Worm (Caenorhabditis elegans) whole organism, L1 larva: Measurements from ENCODE around the gene F09B12.3.
A peak's percentile ranks its signal among the peaks of the same experiment; 100 is the strongest.

Experiments
- C04F5.9 ChIP-seq: sonication (generic microtip); optimal IDR thresholded peaks from 2 replicates; lab custom pipeline; 2016; ENCODE audit warnings: missing genetic modification characterization, missing compliant biosample characterization
- C34B4.2 ChIP-seq: sonication (generic microtip); optimal IDR thresholded peaks from 2 replicates; lab custom pipeline; 2017; ENCODE audit warnings: mild to moderate bottlenecking, missing genetic modification characterization, missing compliant biosample characterization
- F16B12.6 ChIP-seq: fragments of 150-350 bp; optimal IDR thresholded peaks from 2 replicates; lab custom pipeline; 2014; ENCODE audit warnings: missing biosample characterization, missing genetic modification characterization
- alr-1 ChIP-seq: fragments of 200-800 bp; sonication (Bioruptor generic); optimal IDR thresholded peaks from 2 replicates; lab custom pipeline; 2018; ENCODE audit warnings: borderline replicate concordance, mild to moderate bottlenecking, missing genetic modification characterization, missing compliant biosample characterization
- aly-2 ChIP-seq: fragments of 150-350 bp; optimal IDR thresholded peaks from 2 replicates; lab custom pipeline; 2014; ENCODE audit warnings: missing biosample characterization, missing genetic modification characterization
- ama-1 ChIP-seq: fragments of 150-350 bp; optimal IDR thresholded peaks from 2 replicates; lab custom pipeline; 2014
- blmp-1 ChIP-seq: fragments of 150-350 bp; optimal IDR thresholded peaks from 2 replicates; lab custom pipeline; 2014; ENCODE audit warnings: missing biosample characterization, missing genetic modification characterization
- ceh-63 ChIP-seq: fragments of 200-800 bp; sonication (Bioruptor generic); optimal IDR thresholded peaks from 2 replicates; lab custom pipeline; 2018; ENCODE audit warnings: mild to moderate bottlenecking, missing genetic modification characterization, missing compliant biosample characterization
- ceh-8 ChIP-seq: fragments of 200-800 bp; sonication (Bioruptor generic); optimal IDR thresholded peaks from 2 replicates; lab custom pipeline; 2018; ENCODE audit warnings: mild to moderate bottlenecking, missing genetic modification characterization, moderate library complexity, missing compliant biosample characterization
- ceh-82 ChIP-seq, 3 experiments: fragments of 150-350 bp in 1 of 3; sonication (generic microtip) in 2 of 3; optimal IDR thresholded peaks; 2 replicates each; lab custom pipeline; 2014 to 2017; ENCODE audit warnings: missing biosample characterization in 3 of 3, missing genetic modification characterization in 3 of 3
- ceh-88 ChIP-seq: fragments of 200-800 bp; sonication (Bioruptor generic); IDR thresholded peaks from 2 replicates; pipeline ENCODE4 v1.3.6; 2022; ENCODE audit warnings: missing genetic modification characterization, missing compliant biosample characterization
- ceh-90 ChIP-seq: sonication (generic microtip); optimal IDR thresholded peaks from 2 replicates; lab custom pipeline; 2016; ENCODE audit warnings: missing genetic modification characterization, missing compliant biosample characterization
- dsc-1 ChIP-seq: sonication (generic microtip); optimal IDR thresholded peaks from 2 replicates; lab custom pipeline; 2016; ENCODE audit warnings: mild to moderate bottlenecking, missing genetic modification characterization, missing compliant biosample characterization
- efl-1 ChIP-seq, 4 experiments: fragments of 150-350 bp; optimal IDR thresholded peaks in 3 of 4; peaks in 1 of 4; 1 replicate in 1 of 4; 2 replicates in 3 of 4; lab custom pipeline; 2014; ENCODE audit warnings: missing biosample characterization in 2 of 4, missing genetic modification characterization in 2 of 4, missing genetic modification reagents in 2 of 4
- egl-27 ChIP-seq, 2 experiments: fragments of 150-350 bp in 1 of 2; sonication (generic microtip); optimal IDR thresholded peaks; 3 replicates each; lab custom pipeline; 2017 to 2018; ENCODE audit warnings: missing biosample characterization in 2 of 2, missing genetic modification characterization in 2 of 2, missing genetic modification reagents in 2 of 2
- elt-2 ChIP-seq: sonication (generic microtip); optimal IDR thresholded peaks from 2 replicates; lab custom pipeline; 2016; ENCODE audit warnings: missing genetic modification characterization, mild to moderate bottlenecking, inconsistent platforms, missing compliant biosample characterization, missing genetic modification reagents
- ets-5 ChIP-seq: fragments of 200-800 bp; sonication (Bioruptor generic); IDR thresholded peaks from 2 replicates; pipeline ENCODE4 v1.3.6; 2022; ENCODE audit warnings: missing genetic modification characterization, missing compliant biosample characterization
- fkh-4 ChIP-seq: sonication (generic microtip); optimal IDR thresholded peaks from 2 replicates; lab custom pipeline; 2016; ENCODE audit warnings: missing compliant biosample characterization, missing genetic modification characterization, borderline replicate concordance
- fos-1 ChIP-seq: fragments of 150-350 bp; optimal IDR thresholded peaks from 2 replicates; lab custom pipeline; 2014; ENCODE audit warnings: missing biosample characterization, missing genetic modification characterization
- hlh-17 ChIP-seq: fragments of 200-800 bp; sonication (Bioruptor generic); optimal IDR thresholded peaks from 2 replicates; lab custom pipeline; 2018; ENCODE audit warnings: missing genetic modification characterization, mild to moderate bottlenecking, missing compliant biosample characterization, moderate library complexity, borderline replicate concordance
- hlh-4 ChIP-seq: sonication (generic microtip); optimal IDR thresholded peaks from 2 replicates; lab custom pipeline; 2016; ENCODE audit warnings: mild to moderate bottlenecking, missing genetic modification characterization, missing compliant biosample characterization
- hpl-2 ChIP-seq: fragments of 150-350 bp; optimal IDR thresholded peaks from 2 replicates; lab custom pipeline; 2014; ENCODE audit warnings: missing biosample characterization, missing genetic modification reagents, missing genetic modification characterization
- isw-1 ChIP-seq: fragments of 200-800 bp; sonication (Bioruptor generic); IDR thresholded peaks from 2 replicates; pipeline ENCODE4 v1.3.6; 2022; ENCODE audit warnings: missing genetic modification characterization, missing compliant biosample characterization
- lin-13 ChIP-seq: fragments of 150-350 bp; optimal IDR thresholded peaks from 2 replicates; lab custom pipeline; 2014; ENCODE audit warnings: missing biosample characterization, missing genetic modification reagents, missing genetic modification characterization
- lin-14 ChIP-seq: fragments of 200-800 bp; sonication (Bioruptor generic); optimal IDR thresholded peaks from 2 replicates; lab custom pipeline; 2018; ENCODE audit warnings: mild to moderate bottlenecking, missing genetic modification characterization, moderate library complexity, missing compliant biosample characterization
- lin-39 ChIP-seq: fragments of 150-350 bp; optimal IDR thresholded peaks from 2 replicates; lab custom pipeline; 2014; ENCODE audit warnings: missing biosample characterization, missing genetic modification reagents, missing genetic modification characterization
- lsy-2 ChIP-seq, 2 experiments: fragments of 150-350 bp; optimal IDR thresholded peaks; 2 replicates each; lab custom pipeline; 2014; ENCODE audit warnings: missing biosample characterization in 2 of 2, missing genetic modification characterization in 2 of 2
- mab-9 ChIP-seq: fragments of 200-800 bp; sonication (Bioruptor generic); IDR thresholded peaks from 2 replicates; pipeline ENCODE4 v1.3.6; 2022; ENCODE audit warnings: missing genetic modification reagents, missing genetic modification characterization, missing compliant biosample characterization
- mef-2 ChIP-seq: fragments of 150-350 bp; optimal IDR thresholded peaks from 2 replicates; lab custom pipeline; 2014; ENCODE audit warnings: missing biosample characterization, missing genetic modification characterization
- nhr-11 ChIP-seq: fragments of 150-350 bp; optimal IDR thresholded peaks from 2 replicates; lab custom pipeline; 2014; ENCODE audit warnings: missing biosample characterization, missing genetic modification characterization
- nhr-12 ChIP-seq: sonication (generic microtip); optimal IDR thresholded peaks from 2 replicates; lab custom pipeline; 2017; ENCODE audit warnings: missing biosample characterization, missing genetic modification characterization
- nhr-20 ChIP-seq: sonication (generic microtip); optimal IDR thresholded peaks from 2 replicates; lab custom pipeline; 2016; ENCODE audit warnings: mild to moderate bottlenecking, missing genetic modification characterization, missing compliant biosample characterization
- nhr-237 ChIP-seq: fragments of 150-350 bp; optimal IDR thresholded peaks from 2 replicates; lab custom pipeline; 2014; ENCODE audit warnings: missing biosample characterization, missing genetic modification characterization
- nhr-28 ChIP-seq: fragments of 150-350 bp; optimal IDR thresholded peaks from 2 replicates; lab custom pipeline; 2014; ENCODE audit warnings: missing biosample characterization, missing genetic modification characterization
- nhr-47 ChIP-seq: sonication (generic microtip); optimal IDR thresholded peaks from 2 replicates; lab custom pipeline; 2016; ENCODE audit warnings: mild to moderate bottlenecking, missing genetic modification characterization, moderate library complexity, missing compliant biosample characterization
- nhr-77 ChIP-seq: fragments of 150-350 bp; optimal IDR thresholded peaks from 2 replicates; lab custom pipeline; 2014; ENCODE audit warnings: missing biosample characterization, missing genetic modification characterization
- nhr-85 ChIP-seq: sonication (generic microtip); peaks from one replicate; lab custom pipeline; 2016; ENCODE audit warnings: missing genetic modification characterization, inconsistent platforms, missing compliant biosample characterization
- pag-3 ChIP-seq: sonication (generic microtip); optimal IDR thresholded peaks from 2 replicates; lab custom pipeline; 2017; ENCODE audit warnings: missing genetic modification characterization, mild to moderate bottlenecking, missing compliant biosample characterization, antibody characterized with exemption, borderline replicate concordance; ENCODE audit not compliant: insufficient read depth
- pax-3 ChIP-seq: fragments of 200-800 bp; sonication (Bioruptor generic); optimal IDR thresholded peaks from 2 replicates; lab custom pipeline; 2018; ENCODE audit warnings: mild to moderate bottlenecking, missing genetic modification characterization, moderate library complexity, missing compliant biosample characterization
- rnt-1 ChIP-seq: sonication (generic microtip); optimal IDR thresholded peaks from 2 replicates; lab custom pipeline; 2016; ENCODE audit warnings: mild to moderate bottlenecking, missing genetic modification characterization, moderate library complexity, missing compliant biosample characterization
- skn-1 ChIP-seq: fragments of 150-350 bp; optimal IDR thresholded peaks from 2 replicates; lab custom pipeline; 2014; ENCODE audit warnings: missing biosample characterization, missing genetic modification characterization
- snpc-4 ChIP-seq: fragments of 150-350 bp; optimal IDR thresholded peaks from 2 replicates; lab custom pipeline; 2014; ENCODE audit warnings: missing biosample characterization, missing genetic modification characterization
- snu-23 ChIP-seq: sonication (generic microtip); optimal IDR thresholded peaks from 2 replicates; lab custom pipeline; 2016; ENCODE audit warnings: missing genetic modification characterization, missing compliant biosample characterization
- sox-4 ChIP-seq: sonication (generic microtip); optimal IDR thresholded peaks from 2 replicates; lab custom pipeline; 2016; ENCODE audit warnings: missing genetic modification characterization, missing compliant biosample characterization
- sptf-1 ChIP-seq: fragments of 150-350 bp; optimal IDR thresholded peaks from 2 replicates; lab custom pipeline; 2014; ENCODE audit warnings: missing biosample characterization, missing genetic modification characterization
- tbx-2 ChIP-seq: sonication (generic microtip); optimal IDR thresholded peaks from 2 replicates; lab custom pipeline; 2016; ENCODE audit warnings: missing genetic modification characterization, missing compliant biosample characterization
- tlp-1 ChIP-seq: fragments of 150-350 bp; optimal IDR thresholded peaks from 2 replicates; lab custom pipeline; 2014; ENCODE audit warnings: missing biosample characterization, missing genetic modification characterization
- unc-130 ChIP-seq: fragments of 150-350 bp; optimal IDR thresholded peaks from 2 replicates; lab custom pipeline; 2017; ENCODE audit warnings: missing biosample characterization, missing genetic modification characterization, inconsistent platforms
- unc-62 ChIP-seq: fragments of 150-350 bp; optimal IDR thresholded peaks from 2 replicates; lab custom pipeline; 2014; ENCODE audit warnings: missing biosample characterization, missing genetic modification reagents, missing genetic modification characterization
- unc-86 ChIP-seq: sonication (generic microtip); optimal IDR thresholded peaks from 2 replicates; lab custom pipeline; 2016; ENCODE audit warnings: missing genetic modification characterization, missing compliant biosample characterization
- unc-98 ChIP-seq: fragments of 200-800 bp; sonication (Bioruptor generic); IDR thresholded peaks from 2 replicates; pipeline ENCODE4 v1.3.6; 2022; ENCODE audit warnings: missing genetic modification characterization, missing compliant biosample characterization
- xbp-1 ChIP-seq: sonication (generic microtip); optimal IDR thresholded peaks from 2 replicates; lab custom pipeline; 2016; ENCODE audit warnings: missing genetic modification characterization, missing compliant biosample characterization
- ztf-4 ChIP-seq: fragments of 150-350 bp; optimal IDR thresholded peaks from 2 replicates; lab custom pipeline; 2014; ENCODE audit warnings: missing biosample characterization, missing genetic modification characterization

Gene F09B12.3

DNA sequence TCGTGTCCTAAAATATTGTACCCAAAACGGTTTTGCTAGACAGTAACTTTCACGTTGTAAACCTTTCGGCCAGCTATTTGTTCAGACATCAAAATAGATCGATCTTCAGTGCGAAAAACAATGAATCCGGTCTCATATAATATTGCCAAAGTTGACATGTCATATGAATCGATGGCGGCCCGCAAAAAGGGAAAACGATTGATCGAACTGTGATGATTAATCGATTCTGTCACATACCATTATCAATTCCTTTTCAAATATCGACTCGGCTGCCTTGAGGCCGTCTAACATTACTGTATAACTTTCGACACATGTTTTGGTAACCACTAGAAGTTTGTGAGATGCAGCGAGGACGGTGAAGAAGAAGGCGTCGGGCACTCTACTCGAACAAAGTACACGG is 24.9 kb downstream of the F09B12.3 start (continued):
- TF ChIP-seq nhr-237 (tag; lab: Kevin White, UChicago) (no peak), pax-3 (tag; lab: Kevin White, UChicago) (no peak), unc-130 (tag; lab: Kevin White, UChicago) (peak; percentile 28), C34B4.2 (tag; lab: Kevin White, UChicago) (no peak), elt-2 (tag; lab: Kevin White, UChicago) (no peak), sptf-1 (tag; lab: Kevin White, UChicago) (no peak), efl-1 (optimal IDR thresholded peaks at IDR 0.05; lab: Kevin White, UChicago) (no peak), efl-1 (GFP tag; optimal IDR thresholded peaks at IDR 0.05 in 1 of 2; lab: Kevin White, UChicago) (peak in 1 of 2 experiments; percentile 58), nhr-12 (no peak), lin-13 (GFP tag; lab: Kevin White, UChicago) (no peak), blmp-1 (tag; lab: Kevin White, UChicago) (peak; percentile 94), ceh-8 (no peak), ets-5 (GFP tag; lab: Robert Waterston, UW) (no peak), nhr-20 (tag; lab: Kevin White, UChicago) (peak; percentile 81), hlh-4 (tag; lab: Kevin White, UChicago) (no peak), hpl-2 (GFP tag; lab: Kevin White, UChicago) (no peak), hlh-17 (GFP tag; lab: Kevin White, UChicago) (no peak), ceh-82 (tag; optimal IDR thresholded peaks at IDR 0.05; lab: Kevin White, UChicago) (no peak), snu-23 (GFP tag; lab: Kevin White, UChicago) (peak; percentile 67), nhr-11 (tag; lab: Kevin White, UChicago) (no peak), mab-9 (no peak), nhr-28 (tag; lab: Kevin White, UChicago) (no peak), unc-98 (GFP tag; lab: Robert Waterston, UW) (no peak), lin-39 (no peak), nhr-47 (no peak), skn-1 (tag; lab: Kevin White, UChicago) (no peak), ceh-63 (GFP tag; lab: Kevin White, UChicago) (no peak), ceh-90 (tag; lab: Kevin White, UChicago) (no peak), tlp-1 (tag; lab: Kevin White, UChicago) (no peak), ceh-88 (GFP tag; lab: Robert Waterston, UW) (no peak), fkh-4 (tag; lab: Kevin White, UChicago) (no peak), C04F5.9 (no peak), nhr-85 (tag; lab: Kevin White, UChicago) (peak; percentile 96), dsc-1 (no peak), ama-1 (lab: Kevin White, UChicago) (no peak), unc-62 (GFP tag; lab: Kevin White, UChicago) (no peak), ztf-4 (tag; lab: Kevin White, UChicago) (no peak), aly-2 (tag; lab: Kevin White, UChicago) (no peak), alr-1 (tag; lab: Kevin White, UChicago) (no peak), nhr-77 (tag; lab: Kevin White, UChicago) (no peak), lin-14 (GFP tag; lab: Kevin White, UChicago) (peak; percentile 56), isw-1 (GFP tag; lab: Robert Waterston, UW) (no peak), mef-2 (tag; lab: Kevin White, UChicago) (no peak), xbp-1 (tag; lab: Kevin White, UChicago) (no peak), unc-86 (tag; lab: Kevin White, UChicago) (no peak), egl-27 (tag; optimal IDR thresholded peaks at IDR 0.05; lab: Kevin White, UChicago) (no peak), pag-3 (tag; lab: Kevin White, UChicago) (no peak), F16B12.6 (tag; lab: Kevin White, UChicago) (no peak), snpc-4 (tag; lab: Kevin White, UChicago) (no peak), fos-1 (no peak), lsy-2 (tag; optimal IDR thresholded peaks at IDR 0.05; lab: Kevin White, UChicago) (no peak), sox-4 (tag; lab: Kevin White, UChicago) (no peak), tbx-2 (peak; percentile 69), rnt-1 (tag; lab: Kevin White, UChicago) (no peak)
